Fruit fly (Drosophila melanogaster): ENCODE results near the gene CG44774.

Gene CG44774

DNA sequence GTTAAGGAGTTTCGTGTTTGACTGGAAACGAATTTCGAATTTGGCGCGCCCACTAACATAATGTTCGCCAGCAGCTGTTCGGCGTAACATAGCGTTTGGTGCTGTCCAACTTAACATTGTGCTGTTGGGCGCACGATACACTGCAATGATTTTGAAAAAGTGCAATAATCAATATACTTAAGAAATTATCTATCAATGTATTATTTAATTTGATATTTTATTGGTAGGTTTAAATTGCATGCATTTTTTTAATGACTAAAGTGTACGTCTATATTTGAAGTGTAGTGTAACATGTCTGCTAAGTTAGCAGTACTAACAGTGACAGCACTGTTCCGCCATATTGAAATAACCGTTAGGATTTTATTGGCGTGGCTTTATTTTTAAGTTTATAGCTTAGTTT, 31.3 kb downstream of the CG44774 start, which contains the start of gene CG6927:
CG6927 (plus strand) TSS at position 328 of the 400 bp plus-strand sequence.
- TF ChIP-seq CG14655 (GFP tag; optimal IDR thresholded peaks at IDR 0.05), result peak; percentile 83
- peak; percentile 73 for TF ChIP-seq Pif1A (GFP tag; optimal IDR thresholded peaks at IDR 0.05)
- peak; percentile 96 for TF ChIP-seq CG4496 (GFP tag; IDR thresholded peaks at IDR 0.05)
- peak; percentile 27 for TF ChIP-seq Pif1B (GFP tag; optimal IDR thresholded peaks at IDR 0.05)
- TF ChIP-seq CG17806 (tag; optimal IDR thresholded peaks at IDR 0.05), result peak; percentile 76
- peak; percentile 83 for TF ChIP-seq fd96Ca (GFP tag; IDR thresholded peaks at IDR 0.05)
- TF ChIP-seq CG10348 (GFP tag; IDR thresholded peaks at IDR 0.05), result peak; percentile 69
- no peak for TF ChIP-seq EcR (GFP tag; optimal IDR thresholded peaks at IDR 0.05)
- TF ChIP-seq CG8301 (tag; optimal IDR thresholded peaks at IDR 0.05), result peak; percentile 77
- TF ChIP-seq CG13204 (GFP tag; optimal IDR thresholded peaks at IDR 0.05), result no peak
- TF ChIP-seq rn (GFP tag; IDR thresholded peaks at IDR 0.05), result peak; percentile 89
- TF ChIP-seq CG34367 (tag; optimal IDR thresholded peaks at IDR 0.05), result peak; percentile 75
- peak; percentile 92 for TF ChIP-seq Snoo (tag; optimal IDR thresholded peaks at IDR 0.05)
- peak; percentile 81 for TF ChIP-seq CG15710 (tag; optimal IDR thresholded peaks at IDR 0.05)
- peak; percentile 11 for TF ChIP-seq D1 (tag; optimal IDR thresholded peaks at IDR 0.05)
- peak; percentile 90 for TF ChIP-seq Ets98B (GFP tag; IDR thresholded peaks at IDR 0.05)
- TF ChIP-seq CG32121 (GFP tag; IDR thresholded peaks at IDR 0.05), result peak; percentile 95
- TF ChIP-seq CG12605 (GFP tag; IDR thresholded peaks at IDR 0.05), result peak; percentile 89
- TF ChIP-seq CG9948 (tag; optimal IDR thresholded peaks at IDR 0.05), result peak; percentile 75
- peak; percentile 76 for TF ChIP-seq CG8159 (tag; optimal IDR thresholded peaks at IDR 0.05)
- TF ChIP-seq gl (tag; optimal IDR thresholded peaks at IDR 0.05), result peak; percentile 19

DNA sequence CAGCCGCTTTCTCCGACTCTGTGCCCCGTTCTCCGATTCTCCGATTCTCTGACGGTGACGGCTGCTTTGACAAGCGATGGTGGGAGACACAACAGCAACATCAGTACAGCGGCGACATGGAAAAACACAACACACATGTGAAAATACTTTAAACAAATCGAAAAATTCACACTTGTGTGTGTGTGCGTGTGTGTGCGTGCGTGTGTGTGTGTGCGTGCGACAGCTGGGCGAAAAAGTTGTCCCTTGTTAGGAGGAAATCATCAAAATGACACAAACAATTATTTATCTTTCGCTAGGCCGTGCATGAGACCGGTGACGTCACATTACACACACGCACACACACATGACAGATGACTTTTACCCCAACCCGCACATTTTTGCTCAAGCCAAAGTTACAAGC, 41.0 kb downstream of the CG44774 start:
- TF ChIP-seq CG17806 (tag; optimal IDR thresholded peaks at IDR 0.05) (no peak), Pif1A (GFP tag; optimal IDR thresholded peaks at IDR 0.05) (no peak), D1 (tag; optimal IDR thresholded peaks at IDR 0.05) (no peak), Pif1B (GFP tag; optimal IDR thresholded peaks at IDR 0.05) (no peak), CG15710 (tag; optimal IDR thresholded peaks at IDR 0.05) (no peak), CG8301 (tag; optimal IDR thresholded peaks at IDR 0.05) (no peak), CG8159 (tag; optimal IDR thresholded peaks at IDR 0.05) (no peak), Snoo (tag; optimal IDR thresholded peaks at IDR 0.05) (no peak), CG14655 (GFP tag; optimal IDR thresholded peaks at IDR 0.05) (no peak), fd96Ca (GFP tag; IDR thresholded peaks at IDR 0.05) (no peak), CG32121 (GFP tag; IDR thresholded peaks at IDR 0.05) (no peak), gl (tag; optimal IDR thresholded peaks at IDR 0.05) (no peak), CG12605 (GFP tag; IDR thresholded peaks at IDR 0.05) (no peak), CG34367 (tag; optimal IDR thresholded peaks at IDR 0.05) (no peak), rn (GFP tag; IDR thresholded peaks at IDR 0.05) (no peak), EcR (GFP tag; optimal IDR thresholded peaks at IDR 0.05) (no peak), Ets98B (GFP tag; IDR thresholded peaks at IDR 0.05) (no peak), CG9948 (tag; optimal IDR thresholded peaks at IDR 0.05) (no peak)

DNA sequence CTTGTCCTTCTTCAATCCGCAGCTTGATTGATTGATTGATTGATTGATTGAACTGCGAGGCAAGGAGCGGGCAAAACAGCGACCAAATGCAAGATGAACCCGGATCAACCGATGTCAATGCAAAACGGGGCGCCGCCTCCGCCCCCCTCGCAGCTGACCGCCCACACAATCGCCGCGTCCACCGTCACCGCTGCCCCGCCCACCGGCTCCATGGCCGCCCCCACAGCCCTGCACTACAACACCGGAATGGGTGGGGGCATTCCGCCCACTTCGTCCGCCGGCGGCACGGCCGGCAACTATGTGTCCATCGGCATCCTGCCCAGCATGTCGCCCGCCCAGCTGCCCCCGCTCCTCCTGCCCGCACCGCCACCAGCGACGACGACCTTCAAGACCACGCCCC, 43.3 kb downstream of the CG44774 start:
- TF ChIP-seq fd96Ca (GFP tag; IDR thresholded peaks at IDR 0.05) (no peak), Pif1B (GFP tag; optimal IDR thresholded peaks at IDR 0.05) (no peak), CG12605 (GFP tag; IDR thresholded peaks at IDR 0.05) (no peak), Pif1A (GFP tag; optimal IDR thresholded peaks at IDR 0.05) (no peak), gl (tag; optimal IDR thresholded peaks at IDR 0.05) (no peak), rn (GFP tag; IDR thresholded peaks at IDR 0.05) (no peak), Snoo (tag; optimal IDR thresholded peaks at IDR 0.05) (no peak), CG8301 (tag; optimal IDR thresholded peaks at IDR 0.05) (no peak), CG15710 (tag; optimal IDR thresholded peaks at IDR 0.05) (no peak), EcR (GFP tag; optimal IDR thresholded peaks at IDR 0.05) (no peak), D1 (tag; optimal IDR thresholded peaks at IDR 0.05) (no peak), Ets98B (GFP tag; IDR thresholded peaks at IDR 0.05) (no peak), CG4496 (GFP tag; IDR thresholded peaks at IDR 0.05) (no peak), CG9948 (tag; optimal IDR thresholded peaks at IDR 0.05) (no peak)

DNA sequence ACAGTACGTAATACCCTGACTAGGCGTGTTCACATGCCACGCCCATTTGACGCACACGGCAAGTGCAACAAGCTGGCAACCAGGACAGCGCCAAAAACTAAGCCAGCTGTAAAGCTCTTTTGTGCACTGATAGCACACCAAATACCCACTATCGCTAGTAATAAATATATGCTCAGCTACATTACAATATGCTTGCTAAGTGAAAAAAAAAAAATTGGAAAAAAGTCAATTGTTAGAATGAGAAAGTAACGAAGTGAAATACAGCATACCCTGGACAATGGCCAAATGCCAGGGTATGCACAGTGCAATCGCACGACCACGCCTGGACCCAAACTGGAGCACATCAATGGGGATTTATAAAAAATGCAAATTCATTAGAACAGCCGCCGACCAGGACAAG, 52.0 kb downstream of the CG44774 start:
- no peak for TF ChIP-seq CG12605 (GFP tag; IDR thresholded peaks at IDR 0.05)
- peak; percentile 17 for TF ChIP-seq CG8301 (tag; optimal IDR thresholded peaks at IDR 0.05)
- peak; percentile 64; the same call in 2 of the 3 replicates for TF ChIP-seq fd96Ca (GFP tag; IDR thresholded peaks at IDR 0.05)
- peak; percentile 32; the same call in 1 of the 3 replicates for TF ChIP-seq CG4496 (GFP tag; IDR thresholded peaks at IDR 0.05)
- TF ChIP-seq gl (tag; optimal IDR thresholded peaks at IDR 0.05), result no peak
- peak; percentile 55 for TF ChIP-seq CG32121 (GFP tag; IDR thresholded peaks at IDR 0.05)
- TF ChIP-seq CG14655 (GFP tag; optimal IDR thresholded peaks at IDR 0.05), result peak; percentile 17
- TF ChIP-seq CG17806 (tag; optimal IDR thresholded peaks at IDR 0.05), result no peak
- no peak for TF ChIP-seq rn (GFP tag; IDR thresholded peaks at IDR 0.05)
- peak; percentile 50 for TF ChIP-seq Ets98B (GFP tag; IDR thresholded peaks at IDR 0.05)
- no peak for TF ChIP-seq CG13204 (GFP tag; optimal IDR thresholded peaks at IDR 0.05)
- TF ChIP-seq CG8159 (tag; optimal IDR thresholded peaks at IDR 0.05), result no peak

All from whole organism, pupa.